ENCODE assay signal across 5 fruit fly cellular contexts in genomic region chrX:8895413-8895812, dm6.
TF ChIP-seq lines count a peak whose summit lies in the region.

No protein-coding gene starts in this region.

- TF ChIP-seq CTCF in whole organism, embryonic (GFP tag; optimal IDR thresholded peaks at IDR 0.05; lab: Kevin White, UChicago): no peak

TF ChIP-seq in whole organism, adult, 20 proteins besides CTCF, POLR2A, EP300 and RAD21:
- TF ChIP-seq tj (GFP tag; optimal IDR thresholded peaks at IDR 0.05; lab: Kevin White, UChicago) (peak; percentile 21), kay (GFP tag; lab: Kevin White, UChicago; ENCODE audit: borderline replicate concordance) (peak; percentile 49), Crg-1 (GFP tag; optimal IDR thresholded peaks at IDR 0.05; lab: Kevin White, UChicago) (no peak)

TF ChIP-seq in whole organism, embryonic, 481 proteins besides CTCF, POLR2A, EP300 and RAD21:
- TF ChIP-seq BEAF-32 (GFP tag; optimal IDR thresholded peaks at IDR 0.05; lab: Kevin White, UChicago) (peak; percentile 4), peb (GFP tag; IDR thresholded peaks at IDR 0.05; lab: Robert Waterston, UW) (no peak), fd102C (GFP tag; optimal IDR thresholded peaks at IDR 0.05; lab: Kevin White, UChicago) (no peak), Hr3 (GFP tag; optimal IDR thresholded peaks at IDR 0.05; lab: Kevin White, UChicago) (no peak), Trl (optimal IDR thresholded peaks at IDR 0.05; lab: Kevin White, UChicago) (no peak), Trl (GFP tag; optimal IDR thresholded peaks at IDR 0.05; lab: Kevin White, UChicago) (no peak), tx (GFP tag; optimal IDR thresholded peaks at IDR 0.05; lab: Kevin White, UChicago) (no peak), tap (tag; optimal IDR thresholded peaks at IDR 0.05; lab: Kevin White, UChicago) (peak; percentile 3), kah (GFP tag; optimal IDR thresholded peaks at IDR 0.05; lab: Kevin White, UChicago) (no peak), CG15479 (GFP tag; optimal IDR thresholded peaks at IDR 0.05; lab: Kevin White, UChicago) (no peak), CG4360 (GFP tag; IDR thresholded peaks at IDR 0.05; lab: Robert Waterston, UW) (no peak), lmd (GFP tag; IDR thresholded peaks at IDR 0.05; lab: Robert Waterston, UW) (no peak), stwl (tag; optimal IDR thresholded peaks at IDR 0.05; lab: Kevin White, UChicago) (no peak), CG6654 (GFP tag; optimal IDR thresholded peaks at IDR 0.05; lab: Kevin White, UChicago) (no peak), CG16815 (GFP tag; optimal IDR thresholded peaks at IDR 0.05; lab: Kevin White, UChicago) (no peak), abd-A (tag; optimal IDR thresholded peaks at IDR 0.05; lab: Kevin White, UChicago) (no peak), CG14050 (GFP tag; IDR thresholded peaks at IDR 0.05; lab: Robert Waterston, UW) (no peak)
TF ChIP-seq in whole organism, embryonic: peak in this region for 2.

TF ChIP-seq in whole organism, prepupa, 60 proteins besides CTCF, POLR2A, EP300 and RAD21 (continues in another document):
- TF ChIP-seq CG11902 (GFP tag; optimal IDR thresholded peaks at IDR 0.05; lab: Kevin White, UChicago): no peak
- TF ChIP-seq OdsH (GFP tag; optimal IDR thresholded peaks at IDR 0.05; lab: Kevin White, UChicago): peak; percentile 26
- TF ChIP-seq CG16779 (tag; optimal IDR thresholded peaks at IDR 0.05; lab: Kevin White, UChicago): no peak
- TF ChIP-seq acj6 (GFP tag; optimal IDR thresholded peaks at IDR 0.05; lab: Kevin White, UChicago): peak; percentile 4
- TF ChIP-seq dsx (GFP tag; optimal IDR thresholded peaks at IDR 0.05; lab: Kevin White, UChicago; ENCODE audit: poor library complexity, severe bottlenecking): no peak
- TF ChIP-seq fd85E (GFP tag; optimal IDR thresholded peaks at IDR 0.05; lab: Kevin White, UChicago): no peak
- no peak for TF ChIP-seq net (GFP tag; optimal IDR thresholded peaks at IDR 0.05; lab: Kevin White, UChicago)
- no peak for TF ChIP-seq CG10669 (GFP tag; optimal IDR thresholded peaks at IDR 0.05; lab: Kevin White, UChicago)
- no peak for TF ChIP-seq Ets96B (tag; optimal IDR thresholded peaks at IDR 0.05; lab: Kevin White, UChicago)
- TF ChIP-seq CG34406 (GFP tag; optimal IDR thresholded peaks at IDR 0.05; lab: Kevin White, UChicago): no peak
- TF ChIP-seq CG4318 (GFP tag; optimal IDR thresholded peaks at IDR 0.05; lab: Kevin White, UChicago): no peak
- TF ChIP-seq Sox14 (GFP tag; optimal IDR thresholded peaks at IDR 0.05; lab: Kevin White, UChicago): peak; percentile 19
- TF ChIP-seq CG10631 (GFP tag; optimal IDR thresholded peaks at IDR 0.05; lab: Kevin White, UChicago): peak; percentile 3
- peak; percentile 34 for TF ChIP-seq CG32006 (GFP tag; optimal IDR thresholded peaks at IDR 0.05; lab: Kevin White, UChicago)
- TF ChIP-seq CG6163 (GFP tag; IDR thresholded peaks at IDR 0.05; lab: Robert Waterston, UW): 0 out of 3 replicates have a peak, but pooled peaks have one; percentile 7
- peak; percentile 25 for TF ChIP-seq CG3919 (GFP tag; optimal IDR thresholded peaks at IDR 0.05; lab: Kevin White, UChicago)
- no peak; the same call in 1 of the 2 replicates for TF ChIP-seq CG15336 (GFP tag; IDR thresholded peaks at IDR 0.05; lab: Robert Waterston, UW)
- TF ChIP-seq Ets21C (GFP tag; optimal IDR thresholded peaks at IDR 0.05; lab: Kevin White, UChicago): peak; percentile 35
- TF ChIP-seq salr (GFP tag; optimal IDR thresholded peaks at IDR 0.05; lab: Kevin White, UChicago): no peak
- no peak for TF ChIP-seq fd59A (GFP tag; optimal IDR thresholded peaks at IDR 0.05; lab: Kevin White, UChicago)
- TF ChIP-seq CG8319 (GFP tag; optimal IDR thresholded peaks at IDR 0.05; lab: Kevin White, UChicago): no peak
- peak; percentile 27 for TF ChIP-seq Smox (GFP tag; optimal IDR thresholded peaks at IDR 0.05; lab: Kevin White, UChicago)
- no peak for TF ChIP-seq Hr38 (GFP tag; optimal IDR thresholded peaks at IDR 0.05; lab: Kevin White, UChicago)
- TF ChIP-seq CG6792 (GFP tag; optimal IDR thresholded peaks at IDR 0.05; lab: Kevin White, UChicago): peak; percentile 28

TF ChIP-seq in whole organism, pupa, 21 proteins besides CTCF, POLR2A, EP300 and RAD21:
- no peak for TF ChIP-seq CG34367 (tag; optimal IDR thresholded peaks at IDR 0.05; lab: Kevin White, UChicago)
- TF ChIP-seq Ets98B (GFP tag; IDR thresholded peaks at IDR 0.05; lab: Robert Waterston, UW): no peak
- TF ChIP-seq Snoo (tag; optimal IDR thresholded peaks at IDR 0.05; lab: Kevin White, UChicago): no peak
- no peak for TF ChIP-seq CG32121 (GFP tag; IDR thresholded peaks at IDR 0.05; lab: Robert Waterston, UW)
- TF ChIP-seq CG4496 (GFP tag; IDR thresholded peaks at IDR 0.05; lab: Robert Waterston, UW): no peak
- TF ChIP-seq CG8301 (tag; optimal IDR thresholded peaks at IDR 0.05; lab: Kevin White, UChicago): peak; percentile 19
- TF ChIP-seq Pif1A (GFP tag; optimal IDR thresholded peaks at IDR 0.05; lab: Kevin White, UChicago): no peak
- TF ChIP-seq D1 (tag; optimal IDR thresholded peaks at IDR 0.05; lab: Kevin White, UChicago): no peak
- TF ChIP-seq rn (GFP tag; IDR thresholded peaks at IDR 0.05; lab: Robert Waterston, UW): no peak
- no peak for TF ChIP-seq CG8159 (tag; optimal IDR thresholded peaks at IDR 0.05; lab: Kevin White, UChicago)
- TF ChIP-seq gl (tag; optimal IDR thresholded peaks at IDR 0.05; lab: Kevin White, UChicago): no peak
- TF ChIP-seq CG9948 (tag; optimal IDR thresholded peaks at IDR 0.05; lab: Kevin White, UChicago): peak; percentile 9
- TF ChIP-seq CG14655 (GFP tag; optimal IDR thresholded peaks at IDR 0.05; lab: Kevin White, UChicago): peak; percentile 9
- no peak for TF ChIP-seq CG13204 (GFP tag; optimal IDR thresholded peaks at IDR 0.05; lab: Kevin White, UChicago)
- TF ChIP-seq CG10348 (GFP tag; IDR thresholded peaks at IDR 0.05; lab: Robert Waterston, UW): no peak
TF ChIP-seq in whole organism, pupa: peak in this region for 3.

TF ChIP-seq in whole organism, wandering third instar larva, 38 proteins besides CTCF, POLR2A, EP300 and RAD21:
- TF ChIP-seq CG9705 (GFP tag; optimal IDR thresholded peaks at IDR 0.05; lab: Kevin White, UChicago) (peak; percentile 17), tai (GFP tag; optimal IDR thresholded peaks at IDR 0.05; lab: Kevin White, UChicago) (no peak), fru (GFP tag; optimal IDR thresholded peaks at IDR 0.05; lab: Kevin White, UChicago) (peak; percentile 60), dl (GFP tag; optimal IDR thresholded peaks at IDR 0.05; lab: Kevin White, UChicago; ENCODE audit: insufficient read depth in 1 of 2, partially characterized antibody in 2 of 2) (no peak), dsf (GFP tag; optimal IDR thresholded peaks at IDR 0.05; lab: Kevin White, UChicago; ENCODE audit: borderline replicate concordance) (no peak), lola (GFP tag; optimal IDR thresholded peaks at IDR 0.05; lab: Kevin White, UChicago) (no peak), Hr78 (GFP tag; optimal IDR thresholded peaks at IDR 0.05; lab: Kevin White, UChicago) (no peak), sage (GFP tag; optimal IDR thresholded peaks at IDR 0.05; lab: Kevin White, UChicago) (no peak), CrebA (GFP tag; optimal IDR thresholded peaks at IDR 0.05; lab: Kevin White, UChicago; ENCODE audit: borderline replicate concordance) (no peak), Hr83 (GFP tag; optimal IDR thresholded peaks at IDR 0.05; lab: Kevin White, UChicago; ENCODE audit: poor library complexity, severe bottlenecking) (no peak), sv (GFP tag; optimal IDR thresholded peaks at IDR 0.05; lab: Kevin White, UChicago) (no peak), Sp1 (GFP tag; optimal IDR thresholded peaks at IDR 0.05; lab: Kevin White, UChicago) (peak; percentile 31), rgr (GFP tag; optimal IDR thresholded peaks at IDR 0.05; lab: Kevin White, UChicago) (peak; percentile 35), Myc (optimal IDR thresholded peaks at IDR 0.05; lab: Kevin White, UChicago) (no peak), Vsx2 (GFP tag; optimal IDR thresholded peaks at IDR 0.05; lab: Kevin White, UChicago; ENCODE audit: partially characterized antibody) (no peak), Mio (GFP tag; optimal IDR thresholded peaks at IDR 0.05; lab: Kevin White, UChicago) (no peak), Hnf4 (GFP tag; optimal IDR thresholded peaks at IDR 0.05; lab: Kevin White, UChicago) (peak; percentile 30), foxo (GFP tag; optimal IDR thresholded peaks at IDR 0.05; lab: Kevin White, UChicago) (peak in 1 of 2 experiments; percentile 3), OdsH (GFP tag; optimal IDR thresholded peaks at IDR 0.05; lab: Kevin White, UChicago) (no peak), GATAd (GFP tag; optimal IDR thresholded peaks at IDR 0.05; lab: Kevin White, UChicago) (no peak), psq (GFP tag; optimal IDR thresholded peaks at IDR 0.05; lab: Kevin White, UChicago) (no peak), br (GFP tag; optimal IDR thresholded peaks at IDR 0.05; lab: Kevin White, UChicago) (no peak), N (GFP tag; optimal IDR thresholded peaks at IDR 0.05; lab: Kevin White, UChicago) (no peak), Dif (GFP tag; optimal IDR thresholded peaks at IDR 0.05; lab: Kevin White, UChicago; ENCODE audit: partially characterized antibody) (no peak), Jra (GFP tag; optimal IDR thresholded peaks at IDR 0.05; lab: Kevin White, UChicago) (peak; percentile 68), dmrt93B (GFP tag; optimal IDR thresholded peaks at IDR 0.05; lab: Kevin White, UChicago) (no peak), h (GFP tag; optimal IDR thresholded peaks at IDR 0.05; lab: Kevin White, UChicago) (peak; percentile 8), jim (GFP tag; optimal IDR thresholded peaks at IDR 0.05; lab: Kevin White, UChicago) (no peak), ey (GFP tag; optimal IDR thresholded peaks at IDR 0.05; lab: Kevin White, UChicago) (peak; percentile 56), HLH106 (tag; optimal IDR thresholded peaks at IDR 0.05; lab: Kevin White, UChicago) (peak; percentile 53), pan (optimal IDR thresholded peaks at IDR 0.05; lab: Kevin White, UChicago) (no peak), CG32264 (GFP tag; optimal IDR thresholded peaks at IDR 0.05; lab: Kevin White, UChicago) (no peak), brk (GFP tag; optimal IDR thresholded peaks at IDR 0.05; lab: Kevin White, UChicago) (no peak), Dfd (GFP tag; optimal IDR thresholded peaks at IDR 0.05; lab: Kevin White, UChicago) (no peak), Rel (GFP tag; optimal IDR thresholded peaks at IDR 0.05; lab: Kevin White, UChicago) (no peak), Rel (tag; optimal IDR thresholded peaks at IDR 0.05; lab: Kevin White, UChicago) (peak; percentile 33), usp (GFP tag; optimal IDR thresholded peaks at IDR 0.05; lab: Kevin White, UChicago) (no peak), woc (GFP tag; optimal IDR thresholded peaks at IDR 0.05; lab: Kevin White, UChicago) (peak; percentile 55), Abd-B (GFP tag; optimal IDR thresholded peaks at IDR 0.05; lab: Kevin White, UChicago) (no peak)
